Worm (Caenorhabditis elegans): ENCODE results near the gene rap-1.

The rap-1 gene

ce11 chrIV:8951953-8952567 lies 33.4 kb upstream of the rap-1 start:
- no peak for TF ChIP-seq tbx-2 (tag; optimal IDR thresholded peaks at IDR 0.05)
- TF ChIP-seq hlh-30 (tag; optimal IDR thresholded peaks at IDR 0.05; ENCODE audit: insufficient read depth), result no peak
- no peak for TF ChIP-seq hlh-8 (tag; optimal IDR thresholded peaks at IDR 0.05)

ce11 chrIV:8949078-8950039 lies 30.7 kb upstream of the rap-1 start:
- TF ChIP-seq hlh-30 (tag; optimal IDR thresholded peaks at IDR 0.05; ENCODE audit: insufficient read depth) (peak; percentile 65), sdc-2 (tag; optimal IDR thresholded peaks at IDR 0.05) (no peak)

- TF ChIP-seq odd-2 (tag; optimal IDR thresholded peaks at IDR 0.05), result no peak
- peak; percentile 56 for TF ChIP-seq ceh-18 (tag; optimal IDR thresholded peaks at IDR 0.05)
- TF ChIP-seq unc-55 (GFP tag; optimal IDR thresholded peaks at IDR 0.05), result peak; percentile 88
- peak; percentile 74 for TF ChIP-seq hlh-30 (tag; optimal IDR thresholded peaks at IDR 0.05; ENCODE audit: insufficient read depth)
- peak; percentile 2 for TF ChIP-seq rnt-1 (tag; optimal IDR thresholded peaks at IDR 0.05)
Measured at ce11 chrIV:8947146-8947545, 28.5 kb upstream of the rap-1 start.

ce11 chrIV:8943430-8943829 lies 24.7 kb upstream of the rap-1 start:
- TF ChIP-seq hlh-6 (tag; optimal IDR thresholded peaks at IDR 0.05) (no peak), ref-2 (tag; optimal IDR thresholded peaks at IDR 0.05) (no peak), nhr-232 (tag; optimal IDR thresholded peaks at IDR 0.05) (no peak), unc-42 (tag; optimal IDR thresholded peaks at IDR 0.05) (peak; percentile 48)

ce11 chrIV:8933575-8933974 lies 14.9 kb upstream of the rap-1 start, which contains the start of gene D1046.4:
TSS of gene D1046.4 (plus strand) at chrIV:8933875.
- TF ChIP-seq mec-3 (tag; optimal IDR thresholded peaks at IDR 0.05; ENCODE audit: borderline replicate concordance), result no peak
- TF ChIP-seq pha-2 (tag; optimal IDR thresholded peaks at IDR 0.05), result no peak
- TF ChIP-seq ama-1 (optimal IDR thresholded peaks at IDR 0.05), result no peak
- no peak for TF ChIP-seq nfya-1 (tag; optimal IDR thresholded peaks at IDR 0.05)
- TF ChIP-seq fkh-6 (tag; optimal IDR thresholded peaks at IDR 0.05), result no peak
- TF ChIP-seq unc-42 (tag; optimal IDR thresholded peaks at IDR 0.05), result no peak
- no peak for TF ChIP-seq sdc-2 (tag; optimal IDR thresholded peaks at IDR 0.05)
- no peak for TF ChIP-seq unc-55 (GFP tag; optimal IDR thresholded peaks at IDR 0.05)
- TF ChIP-seq ceh-18 (tag; optimal IDR thresholded peaks at IDR 0.05), result no peak
- TF ChIP-seq ceh-34 (tag; optimal IDR thresholded peaks at IDR 0.05), result no peak
- TF ChIP-seq ttx-3 (tag; optimal IDR thresholded peaks at IDR 0.05), result no peak
- TF ChIP-seq unc-3 (GFP tag; conservative IDR thresholded peaks at IDR 0.05), result no peak
- TF ChIP-seq unc-3 (tag; optimal IDR thresholded peaks at IDR 0.05), result no peak

ce11 chrIV:8929942-8930492 lies 11.3 kb upstream of the rap-1 start, which contains the start of the genes D1046.18 and slc-25A26:
TSS of gene D1046.18 (plus strand) at chrIV:8930242.
TSS of gene slc-25A26 (plus strand) at chrIV:8930442.
- no peak for TF ChIP-seq pha-2 (tag; optimal IDR thresholded peaks at IDR 0.05)
- no peak for TF ChIP-seq hlh-13 (GFP tag; optimal IDR thresholded peaks at IDR 0.05)
- no peak for TF ChIP-seq unc-3 (GFP tag; conservative IDR thresholded peaks at IDR 0.05)
- TF ChIP-seq unc-3 (tag; optimal IDR thresholded peaks at IDR 0.05), result no peak
- no peak for TF ChIP-seq pax-1 (tag; optimal IDR thresholded peaks at IDR 0.05)
- no peak for TF ChIP-seq C38D4.7 (GFP tag; optimal IDR thresholded peaks at IDR 0.05)
- no peak for TF ChIP-seq fkh-6 (tag; optimal IDR thresholded peaks at IDR 0.05)
- TF ChIP-seq dve-1 (tag; optimal IDR thresholded peaks at IDR 0.05), result no peak
- no peak for TF ChIP-seq ceh-9 (tag; optimal IDR thresholded peaks at IDR 0.05)
- no peak for TF ChIP-seq nhr-232 (tag; optimal IDR thresholded peaks at IDR 0.05)
- no peak for TF ChIP-seq pat-9 (tag; optimal IDR thresholded peaks at IDR 0.05)
- TF ChIP-seq unc-55 (GFP tag; optimal IDR thresholded peaks at IDR 0.05), result no peak
- no peak for TF ChIP-seq tbx-2 (tag; optimal IDR thresholded peaks at IDR 0.05)
- TF ChIP-seq che-1 (tag; optimal IDR thresholded peaks at IDR 0.05), result no peak
- TF ChIP-seq mec-3 (tag; optimal IDR thresholded peaks at IDR 0.05; ENCODE audit: borderline replicate concordance), result no peak
- TF ChIP-seq tbx-7 (tag; optimal IDR thresholded peaks at IDR 0.05), result no peak
- no peak for TF ChIP-seq nfya-1 (tag; optimal IDR thresholded peaks at IDR 0.05)
- TF ChIP-seq unc-42 (tag; optimal IDR thresholded peaks at IDR 0.05), result no peak
- TF ChIP-seq ttx-3 (tag; optimal IDR thresholded peaks at IDR 0.05), result no peak

Measured in whole organism, late embryonic.